Fruit fly (Drosophila melanogaster): ENCODE results near the gene CG13101.
A peak's percentile ranks its signal among the peaks of the same experiment; 100 is the strongest.

The CG13101 gene

DNA sequence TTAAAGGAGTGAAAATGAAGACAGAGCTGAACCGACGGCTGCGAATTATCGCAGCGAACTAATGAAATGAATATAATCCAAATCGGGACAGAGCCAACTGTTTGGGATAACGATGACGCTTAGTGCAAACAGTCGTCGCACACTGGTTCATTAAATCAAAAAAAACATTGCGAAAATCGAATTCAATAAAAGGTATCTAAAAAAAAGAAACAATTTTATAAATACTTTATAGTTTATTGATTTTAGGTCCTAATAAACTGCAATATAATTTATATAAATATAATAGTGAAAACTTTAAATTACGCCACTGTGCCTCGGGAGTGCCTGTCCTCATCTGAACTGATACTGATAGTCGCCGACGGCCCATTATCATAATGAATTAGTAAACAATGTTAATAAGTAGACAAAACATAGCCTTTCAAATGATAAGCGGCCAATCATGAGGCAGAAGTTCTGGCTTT lies 25.6 kb downstream of the CG13101 start, which contains the start of gene CG31886 (continued):
- TF ChIP-seq nom (GFP tag; optimal IDR thresholded peaks at IDR 0.05) (no peak), CG12155 (GFP tag; optimal IDR thresholded peaks at IDR 0.05) (no peak), CG12391 (tag; optimal IDR thresholded peaks at IDR 0.05) (peak; percentile 21), ATbp (GFP tag; optimal IDR thresholded peaks at IDR 0.05) (no peak), schlank (tag; optimal IDR thresholded peaks at IDR 0.05) (no peak), dan (GFP tag; IDR thresholded peaks at IDR 0.05) (no peak), lov (optimal IDR thresholded peaks at IDR 0.05) (no peak), lov (GFP tag; IDR thresholded peaks at IDR 0.05) (no peak), br (optimal IDR thresholded peaks at IDR 0.05) (no peak), CG10565 (GFP tag; optimal IDR thresholded peaks at IDR 0.05) (no peak), Hr39 (optimal IDR thresholded peaks at IDR 0.05) (no peak), CG9797 (GFP tag; optimal IDR thresholded peaks at IDR 0.05) (no peak), gsb (GFP tag; IDR thresholded peaks at IDR 0.05) (no peak), CG31365 (tag; optimal IDR thresholded peaks at IDR 0.05) (no peak), unc-4 (GFP tag; IDR thresholded peaks at IDR 0.05; ENCODE audit: partially characterized antibody) (no peak), h (optimal IDR thresholded peaks at IDR 0.05) (no peak), B-H2 (GFP tag; optimal IDR thresholded peaks at IDR 0.05) (no peak), dysf (GFP tag; IDR thresholded peaks at IDR 0.05) (no peak), Deaf1 (tag; optimal IDR thresholded peaks at IDR 0.05) (no peak), p53 (GFP tag; optimal IDR thresholded peaks at IDR 0.05) (no peak), ato (GFP tag; IDR thresholded peaks at IDR 0.05; ENCODE audit: partially characterized antibody) (no peak), CG43689 (GFP tag; IDR thresholded peaks at IDR 0.05) (no peak), E2f1 (GFP tag; IDR thresholded peaks at IDR 0.05) (no peak), CG16863 (GFP tag; optimal IDR thresholded peaks at IDR 0.05) (no peak), Meics (GFP tag; optimal IDR thresholded peaks at IDR 0.05) (peak; percentile 30), Tbp (GFP tag; optimal IDR thresholded peaks at IDR 0.05) (no peak), CG30431 (GFP tag; optimal IDR thresholded peaks at IDR 0.05) (no peak), Dll (GFP tag; IDR thresholded peaks at IDR 0.05; ENCODE audit: partially characterized antibody) (no peak), gce (GFP tag; IDR thresholded peaks at IDR 0.05) (no peak), CG14050 (GFP tag; IDR thresholded peaks at IDR 0.05) (no peak), Rfx (GFP tag; IDR thresholded peaks at IDR 0.05) (no peak; the same call in 1 of the 2 replicates), CG3065 (GFP tag; optimal IDR thresholded peaks at IDR 0.05) (no peak), fd3F (GFP tag; optimal IDR thresholded peaks at IDR 0.05) (no peak), H2.0 (GFP tag; IDR thresholded peaks at IDR 0.05) (no peak), Med (GFP tag) (no peak), CG3163 (GFP tag; optimal IDR thresholded peaks at IDR 0.05) (no peak), gcm (GFP tag; optimal IDR thresholded peaks at IDR 0.05) (no peak), tgo (GFP tag; IDR thresholded peaks at IDR 0.05) (peak; percentile 40; the same call in 1 of the 3 replicates), Ada2b (GFP tag; IDR thresholded peaks at IDR 0.05) (no peak), MTF-1 (GFP tag; optimal IDR thresholded peaks at IDR 0.05; ENCODE audit: borderline replicate concordance) (no peak), nerfin-1 (tag; optimal IDR thresholded peaks at IDR 0.05) (no peak), Ssrp (tag; optimal IDR thresholded peaks at IDR 0.05) (peak; percentile 22), CG13624 (GFP tag; optimal IDR thresholded peaks at IDR 0.05) (no peak), chinmo (GFP tag; IDR thresholded peaks at IDR 0.05; ENCODE audit: partially characterized antibody) (no peak), Max (GFP tag; optimal IDR thresholded peaks at IDR 0.05) (no peak), CG13894 (tag; optimal IDR thresholded peaks at IDR 0.05) (no peak), CG10147 (GFP tag; optimal IDR thresholded peaks at IDR 0.05) (no peak), CG6654 (GFP tag; optimal IDR thresholded peaks at IDR 0.05) (no peak), CG18011 (GFP tag; optimal IDR thresholded peaks at IDR 0.05) (no peak), E2f2 (GFP tag; IDR thresholded peaks at IDR 0.05) (no peak), CG3995 (GFP tag; optimal IDR thresholded peaks at IDR 0.05) (no peak), seq (GFP tag; IDR thresholded peaks at IDR 0.05) (no peak), sens (GFP tag) (peak; percentile 78)
